Fruit fly (Drosophila melanogaster) whole organism, embryonic: ENCODE results near the gene mtTFB2.
A peak's percentile ranks its signal among the peaks of the same experiment; 100 is the strongest.

Experiments
- ATbp ChIP-seq: fragments of 200-800 bp; sonication (Bioruptor generic); optimal IDR thresholded peaks from 2 replicates; lab custom pipeline; 2017; ENCODE audit warnings: missing biosample characterization, mild to moderate bottlenecking, missing genetic modification characterization, missing genetic modification reagents
- Adf1 ChIP-seq: fragments of 200-800 bp; sonication (Bioruptor generic); IDR thresholded peaks from 2 replicates; pipeline ENCODE4 v1.3.6; 2022; ENCODE audit warnings: missing biosample characterization, missing genetic modification characterization
- Atf-2 ChIP-seq: fragments of 200-800 bp; sonication (Bioruptor generic); optimal IDR thresholded peaks from 2 replicates; lab custom pipeline; 2016; ENCODE audit warnings: missing biosample characterization, missing genetic modification characterization
- BEAF-32 ChIP-seq: fragments of 200-800 bp; sonication (Bioruptor generic); optimal IDR thresholded peaks from 3 replicates; lab custom pipeline; 2017; ENCODE audit warnings: missing biosample characterization, missing genetic modification characterization, mild to moderate bottlenecking, moderate library complexity, missing genetic modification reagents
- CG10147 ChIP-seq: fragments of 200-800 bp; sonication (Bioruptor generic); optimal IDR thresholded peaks from 2 replicates; lab custom pipeline; 2019; ENCODE audit warnings: missing biosample characterization, mild to moderate bottlenecking, missing genetic modification characterization, moderate library complexity
- CG10209 ChIP-seq: fragments of 200-800 bp; sonication (Bioruptor generic); optimal IDR thresholded peaks from 3 replicates; lab custom pipeline; 2017; ENCODE audit warnings: missing biosample characterization, mild to moderate bottlenecking, missing genetic modification characterization, missing genetic modification reagents
- CG14710 ChIP-seq: fragments of 200-800 bp; sonication (Bioruptor generic); optimal IDR thresholded peaks from 3 replicates; lab custom pipeline; 2019; ENCODE audit warnings: missing biosample characterization, mild to moderate bottlenecking, missing genetic modification characterization, moderate library complexity
- CG15073 ChIP-seq: fragments of 200-800 bp; sonication (Bioruptor generic); optimal IDR thresholded peaks from 2 replicates; lab custom pipeline; 2016; ENCODE audit warnings: missing biosample characterization, missing genetic modification characterization
- CG15696 ChIP-seq: fragments of 200-800 bp; sonication (Bioruptor generic); optimal IDR thresholded peaks from 2 replicates; lab custom pipeline; 2019; ENCODE audit warnings: missing biosample characterization, mild to moderate bottlenecking, missing genetic modification characterization, moderate library complexity
- CG1603 ChIP-seq: fragments of 200-800 bp; sonication (Bioruptor generic); optimal IDR thresholded peaks from 2 replicates; lab custom pipeline; 2019; ENCODE audit warnings: missing biosample characterization, mild to moderate bottlenecking, missing genetic modification characterization, moderate library complexity
- CG1647 ChIP-seq: fragments of 200-800 bp; sonication (Bioruptor generic); optimal IDR thresholded peaks from 3 replicates; lab custom pipeline; 2016; ENCODE audit warnings: missing biosample characterization, missing genetic modification characterization
- CG31365 ChIP-seq: fragments of 200-800 bp; sonication (Bioruptor generic); optimal IDR thresholded peaks from 2 replicates; lab custom pipeline; 2018; ENCODE audit warnings: missing biosample characterization, mild to moderate bottlenecking, missing genetic modification characterization
- CG31388 ChIP-seq: fragments of 200-800 bp; sonication (Bioruptor generic); optimal IDR thresholded peaks from 2 replicates; lab custom pipeline; 2016; ENCODE audit warnings: missing biosample characterization, missing genetic modification characterization
- CG31441 ChIP-seq: fragments of 200-800 bp; sonication (Bioruptor generic); IDR thresholded peaks from 2 replicates; pipeline ENCODE4 v1.3.6; 2022; ENCODE audit warnings: missing biosample characterization, missing genetic modification characterization
- CG34224 ChIP-seq: fragments of 200-800 bp; sonication (Bioruptor generic); IDR thresholded peaks from 3 replicates; pipeline ENCODE4 v1.3.6; 2022; ENCODE audit warnings: missing biosample characterization, missing genetic modification characterization; ENCODE audit not compliant: partially characterized antibody
- CG3847 ChIP-seq: fragments of 200-800 bp; sonication (Bioruptor generic); IDR thresholded peaks from 2 replicates; pipeline ENCODE4 v1.3.6; 2022; ENCODE audit warnings: missing biosample characterization, missing genetic modification characterization
- CG4617 ChIP-seq: fragments of 200-800 bp; sonication (Bioruptor generic); optimal IDR thresholded peaks from 3 replicates; lab custom pipeline; 2016; ENCODE audit warnings: missing biosample characterization, missing genetic modification characterization, borderline replicate concordance
- CG4820 ChIP-seq: fragments of 200-800 bp; sonication (Bioruptor generic); optimal IDR thresholded peaks from 3 replicates; lab custom pipeline; 2016; ENCODE audit warnings: missing biosample characterization, missing genetic modification characterization
- CG6254 ChIP-seq: fragments of 200-800 bp; sonication (Bioruptor generic); optimal IDR thresholded peaks from 3 replicates; lab custom pipeline; 2017; ENCODE audit warnings: mild to moderate bottlenecking, missing biosample characterization, missing genetic modification reagents, missing genetic modification characterization
- Fer3 ChIP-seq: fragments of 200-800 bp; sonication (Bioruptor generic); optimal IDR thresholded peaks from 2 replicates; lab custom pipeline; 2018; ENCODE audit warnings: missing biosample characterization, mild to moderate bottlenecking, missing genetic modification characterization, moderate library complexity
- HLH3B ChIP-seq: fragments of 200-800 bp; sonication (Bioruptor generic); IDR thresholded peaks from 2 replicates; pipeline ENCODE4 v1.3.6; 2022; ENCODE audit warnings: missing biosample characterization, missing genetic modification characterization
- Nf-YC ChIP-seq: fragments of 200-800 bp; optimal IDR thresholded peaks from 3 replicates; lab custom pipeline; 2019; ENCODE audit warnings: missing biosample characterization, mild to moderate bottlenecking, missing genetic modification characterization, moderate library complexity
- Opbp ChIP-seq: fragments of 200-800 bp; sonication (Bioruptor generic); IDR thresholded peaks from 3 replicates; pipeline ENCODE4 v1.3.6; 2022; ENCODE audit warnings: missing biosample characterization, missing genetic modification characterization; ENCODE audit not compliant: partially characterized antibody
- Optix ChIP-seq: fragments of 200-800 bp; sonication (Bioruptor generic); IDR thresholded peaks from 3 replicates; pipeline ENCODE4 v1.3.6; 2022; ENCODE audit warnings: missing biosample characterization, missing genetic modification characterization
- Sry-β ChIP-seq: fragments of 200-800 bp; sonication (Bioruptor generic); optimal IDR thresholded peaks from 2 replicates; lab custom pipeline; 2018; ENCODE audit warnings: missing biosample characterization, mild to moderate bottlenecking, missing genetic modification characterization, moderate library complexity
- Trl ChIP-seq, 3 experiments: fragments of >200 bp in 2 of 3; fragments of 200-800 bp in 1 of 3; sonication (Bioruptor generic) in 1 of 3; optimal IDR thresholded peaks; 2 replicates in 1 of 3; 3 replicates in 2 of 3; lab custom pipeline; 2016 to 2017; ENCODE audit warnings: missing biosample characterization in 1 of 3, missing genetic modification characterization in 1 of 3
- Xbp1 ChIP-seq: fragments of 200-800 bp; sonication (Bioruptor generic); optimal IDR thresholded peaks from 3 replicates; lab custom pipeline; 2016; ENCODE audit warnings: missing biosample characterization, mild to moderate bottlenecking, missing genetic modification characterization
- Xrp1 ChIP-seq: fragments of 200-800 bp; sonication (Bioruptor generic); IDR thresholded peaks from 2 replicates; pipeline ENCODE4 v1.3.6; 2022; ENCODE audit warnings: missing biosample characterization, missing genetic modification characterization
- ab ChIP-seq: fragments of 200-800 bp; sonication (Bioruptor generic); optimal IDR thresholded peaks from 2 replicates; lab custom pipeline; 2016; ENCODE audit warnings: missing biosample characterization, missing genetic modification characterization
- amos ChIP-seq: fragments of 200-800 bp; sonication (Bioruptor generic); IDR thresholded peaks from 2 replicates; pipeline ENCODE4 v1.3.6; 2022; ENCODE audit warnings: missing biosample characterization, missing genetic modification characterization; ENCODE audit not compliant: partially characterized antibody
- btn ChIP-seq: fragments of 200-800 bp; sonication (Bioruptor generic); optimal IDR thresholded peaks from 2 replicates; lab custom pipeline; 2016; ENCODE audit warnings: missing biosample characterization, missing genetic modification characterization
- chm ChIP-seq: fragments of 200-800 bp; sonication (Bioruptor generic); IDR thresholded peaks from 2 replicates; pipeline ENCODE4 v1.3.6; 2022; ENCODE audit warnings: missing biosample characterization, missing genetic modification characterization
- hbn ChIP-seq: fragments of 200-800 bp; sonication (Bioruptor generic); IDR thresholded peaks from 2 replicates; pipeline ENCODE4 v1.3.6; 2022; ENCODE audit warnings: missing biosample characterization, missing genetic modification characterization; ENCODE audit not compliant: partially characterized antibody
- lbe ChIP-seq: fragments of 200-800 bp; sonication (Bioruptor generic); optimal IDR thresholded peaks from 2 replicates; lab custom pipeline; 2016; ENCODE audit warnings: missing biosample characterization, mild to moderate bottlenecking, missing genetic modification characterization
- lilli ChIP-seq: fragments of 200-800 bp; sonication (Bioruptor generic); optimal IDR thresholded peaks from 3 replicates; lab custom pipeline; 2016; ENCODE audit warnings: missing biosample characterization, missing genetic modification characterization
- nau ChIP-seq: fragments of 200-800 bp; sonication (Bioruptor generic); optimal IDR thresholded peaks from 3 replicates; lab custom pipeline; 2017; ENCODE audit warnings: missing biosample characterization, mild to moderate bottlenecking, missing genetic modification characterization, missing genetic modification reagents
- nerfin-1 ChIP-seq: fragments of 200-800 bp; sonication (Bioruptor generic); optimal IDR thresholded peaks from 3 replicates; lab custom pipeline; 2019; ENCODE audit warnings: missing biosample characterization, mild to moderate bottlenecking, missing genetic modification characterization, moderate library complexity
- nmo ChIP-seq: fragments of 200-800 bp; sonication (Bioruptor generic); optimal IDR thresholded peaks from 2 replicates; lab custom pipeline; 2018; ENCODE audit warnings: missing biosample characterization, mild to moderate bottlenecking, missing genetic modification characterization, moderate library complexity
- pzg ChIP-seq: fragments of 200-800 bp; sonication (Bioruptor generic); optimal IDR thresholded peaks from 3 replicates; lab custom pipeline; 2018; ENCODE audit warnings: missing biosample characterization, mild to moderate bottlenecking, missing genetic modification characterization, moderate library complexity
- slbo ChIP-seq: fragments of 200-800 bp; sonication (Bioruptor generic); IDR thresholded peaks from 2 replicates; pipeline ENCODE4 v1.3.6; 2022; ENCODE audit warnings: missing biosample characterization, missing genetic modification characterization
- sna ChIP-seq: fragments of 200-800 bp; sonication (Bioruptor generic); IDR thresholded peaks from 2 replicates; pipeline ENCODE4 v1.3.6; 2022; ENCODE audit warnings: missing biosample characterization, missing genetic modification characterization; ENCODE audit not compliant: partially characterized antibody
- ssp ChIP-seq: fragments of 200-800 bp; sonication (Bioruptor generic); IDR thresholded peaks from 2 replicates; pipeline ENCODE4 v1.3.6; 2022; ENCODE audit warnings: missing biosample characterization, missing genetic modification characterization
- unc-4 ChIP-seq: fragments of 200-800 bp; sonication (Bioruptor generic); IDR thresholded peaks from 2 replicates; pipeline ENCODE4 v1.3.6; 2022; ENCODE audit warnings: missing biosample characterization, missing genetic modification characterization; ENCODE audit not compliant: partially characterized antibody
- z ChIP-seq: fragments of 200-800 bp; sonication (Bioruptor generic); IDR thresholded peaks from 3 replicates; pipeline ENCODE4 v1.3.6; 2022; ENCODE audit warnings: missing biosample characterization, missing genetic modification characterization
- zen ChIP-seq: fragments of 200-800 bp; sonication (Bioruptor generic); optimal IDR thresholded peaks from 3 replicates; lab custom pipeline; 2018; ENCODE audit warnings: missing biosample characterization, mild to moderate bottlenecking, missing genetic modification characterization, moderate library complexity

The mtTFB2 gene

dm6 chr3R:10048035-10048774, 2.8 kb downstream of the mtTFB2 start (continued):
- TF ChIP-seq CG10147 (peak; percentile 48), btn (GFP tag; lab: Kevin White, UChicago) (no peak), nmo (peak; percentile 45), unc-4 (GFP tag; lab: Robert Waterston, UW) (no peak), slbo (GFP tag; lab: Robert Waterston, UW) (peak; percentile 39), CG1647 (no peak), CG31365 (no peak), CG10209 (peak; percentile 38), BEAF-32 (no peak), CG15696 (no peak), ab (GFP tag; lab: Kevin White, UChicago) (no peak), CG3847 (GFP tag; lab: Robert Waterston, UW) (0 out of 2 replicates have a peak, but pooled peaks have one; percentile 9), sna (GFP tag; lab: Robert Waterston, UW) (no peak), CG14710 (tag; lab: Kevin White, UChicago) (peak; percentile 20), CG34224 (GFP tag; lab: Robert Waterston, UW) (no peak; the same call in 2 of the 3 replicates), Opbp (GFP tag; lab: Robert Waterston, UW) (no peak), lilli (GFP tag; lab: Kevin White, UChicago) (peak; percentile 23), hbn (GFP tag; lab: Robert Waterston, UW) (no peak), Nf-YC (no peak), Atf-2 (GFP tag; lab: Kevin White, UChicago) (no peak), ATbp (GFP tag; lab: Kevin White, UChicago) (peak; percentile 50), Optix (no peak), HLH3B (no peak)

- TF ChIP-seq CG4820 (GFP tag; lab: Kevin White, UChicago) (no peak), CG1603 (tag; lab: Kevin White, UChicago) (no peak), CG31441 (GFP tag; lab: Robert Waterston, UW) (no peak), Trl (optimal IDR thresholded peaks at IDR 0.05; lab: Kevin White, UChicago) (peak in 1 of 2 experiments; percentile 43), Trl (GFP tag; optimal IDR thresholded peaks at IDR 0.05; lab: Kevin White, UChicago) (no peak), CG6254 (GFP tag; lab: Kevin White, UChicago) (no peak)
Measured at dm6 chr3R:10048775-10048841, 3.2 kb downstream of the mtTFB2 start, which contains the start of gene CG12811. CG12811 (minus strand) TSS chr3R:10048797.

- peak; percentile 23 for TF ChIP-seq zen (tag; lab: Kevin White, UChicago)
- peak; percentile 63 for TF ChIP-seq CG4617 (GFP tag; lab: Kevin White, UChicago)
- TF ChIP-seq lbe: no peak
- peak; percentile 23; the same call in 1 of the 2 replicates for TF ChIP-seq Xrp1 (GFP tag; lab: Robert Waterston, UW)
- peak; percentile 57 for TF ChIP-seq BEAF-32
- TF ChIP-seq pzg (GFP tag; lab: Kevin White, UChicago): peak; percentile 40
- TF ChIP-seq nau (GFP tag; lab: Kevin White, UChicago): no peak
- TF ChIP-seq CG10209: no peak
- TF ChIP-seq Fer3 (tag; lab: Kevin White, UChicago): no peak
- TF ChIP-seq nerfin-1: peak; percentile 8
- no peak for TF ChIP-seq CG15073 (GFP tag; lab: Kevin White, UChicago)
- no peak for TF ChIP-seq CG31388 (GFP tag; lab: Kevin White, UChicago)
- TF ChIP-seq lilli (GFP tag; lab: Kevin White, UChicago): peak; percentile 38
- no peak for TF ChIP-seq Adf1
- peak; percentile 86 for TF ChIP-seq Sry-β (GFP tag; lab: Kevin White, UChicago)
- TF ChIP-seq chm (GFP tag; lab: Robert Waterston, UW): no peak
- TF ChIP-seq CG34224 (GFP tag; lab: Robert Waterston, UW): peak; percentile 33; the same call in 2 of the 3 replicates
- no peak for TF ChIP-seq ssp (GFP tag; lab: Robert Waterston, UW)
- TF ChIP-seq z (GFP tag; lab: Robert Waterston, UW): no peak
- TF ChIP-seq Xbp1 (GFP tag; lab: Kevin White, UChicago): peak; percentile 4
- TF ChIP-seq amos: peak; percentile 29; the same call in 1 of the 2 replicates
- no peak for TF ChIP-seq Trl (optimal IDR thresholded peaks at IDR 0.05; lab: Kevin White, UChicago)
- TF ChIP-seq Trl (GFP tag; optimal IDR thresholded peaks at IDR 0.05; lab: Kevin White, UChicago): peak; percentile 4
Measured at dm6 chr3R:10048842-10049527, 3.6 kb downstream of the mtTFB2 start, which contains the start of gene ohgt. ohgt (plus strand) TSS chr3R:10049199.
